Fruit fly (Drosophila melanogaster) whole organism, wandering third instar larva: ENCODE data around the gene CG42876.

Experiments
- CG9705 ChIP-seq: fragments of 200-800 bp; sonication (Bioruptor generic); optimal IDR thresholded peaks from 2 replicates; lab custom pipeline; 2018; ENCODE audit warnings: missing biosample characterization, mild to moderate bottlenecking, missing genetic modification characterization
- HLH106 ChIP-seq: fragments of 200-800 bp; optimal IDR thresholded peaks from 3 replicates; lab custom pipeline; 2019; ENCODE audit warnings: missing biosample characterization, mild to moderate bottlenecking, missing genetic modification characterization, moderate library complexity
- Hnf4 ChIP-seq: fragments of 200-800 bp; sonication (Bioruptor generic); optimal IDR thresholded peaks from 2 replicates; lab custom pipeline; 2016; ENCODE audit warnings: missing biosample characterization, mild to moderate bottlenecking, missing genetic modification characterization
- OdsH ChIP-seq: fragments of 200-800 bp; sonication (Bioruptor generic); optimal IDR thresholded peaks from 2 replicates; lab custom pipeline; 2016; ENCODE audit warnings: missing biosample characterization, mild to moderate bottlenecking, missing genetic modification characterization
- h ChIP-seq: fragments of 200-800 bp; sonication (Bioruptor generic); optimal IDR thresholded peaks from 3 replicates; lab custom pipeline; 2016; ENCODE audit warnings: missing biosample characterization, mild to moderate bottlenecking, missing genetic modification characterization
- pan ChIP-seq: fragments of >200 bp; optimal IDR thresholded peaks from 2 replicates; lab custom pipeline; 2017
- rgr ChIP-seq: fragments of 200-800 bp; sonication (Bioruptor generic); optimal IDR thresholded peaks from 3 replicates; lab custom pipeline; 2016; ENCODE audit warnings: missing biosample characterization, mild to moderate bottlenecking, missing genetic modification characterization
- tai ChIP-seq: sonication (Bioruptor generic); optimal IDR thresholded peaks from 2 replicates; lab custom pipeline; 2016; ENCODE audit warnings: missing biosample characterization, missing genetic modification characterization
- woc ChIP-seq: sonication (Bioruptor generic); optimal IDR thresholded peaks from 2 replicates; lab custom pipeline; 2016; ENCODE audit warnings: missing biosample characterization, mild to moderate bottlenecking, missing genetic modification characterization

The CG42876 gene

DNA sequence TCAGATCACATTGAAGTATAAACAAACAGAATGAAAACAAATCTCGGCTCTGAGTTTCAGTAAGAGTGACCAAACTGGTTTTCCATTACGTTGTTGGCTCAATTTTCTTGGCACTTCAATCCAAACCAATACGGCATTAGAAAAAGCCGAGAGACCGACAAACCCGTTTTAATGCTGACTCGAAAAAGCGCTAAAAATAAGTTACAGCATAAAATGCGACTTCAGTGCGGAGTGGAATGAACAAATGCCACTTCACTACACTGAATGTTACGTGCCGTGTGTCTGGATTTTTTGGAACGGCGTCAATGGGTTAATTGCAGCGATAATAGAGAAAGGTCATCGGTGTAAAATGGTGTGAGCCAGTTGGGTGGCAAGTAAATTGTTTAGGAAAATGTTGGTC is 51.3 kb downstream of the CG42876 start:
- TF ChIP-seq HLH106 (tag; lab: Kevin White, UChicago) = no peak
- no peak for TF ChIP-seq rgr (GFP tag; lab: Kevin White, UChicago)
- no peak for TF ChIP-seq tai (GFP tag; lab: Kevin White, UChicago)
- TF ChIP-seq CG9705 = no peak
- TF ChIP-seq h (GFP tag; lab: Kevin White, UChicago) = no peak
- no peak for TF ChIP-seq pan (lab: Kevin White, UChicago)
- TF ChIP-seq woc = no peak
- no peak for TF ChIP-seq OdsH (GFP tag; lab: Kevin White, UChicago)
- no peak for TF ChIP-seq Hnf4 (GFP tag; lab: Kevin White, UChicago)
- TF ChIP-seq, all 38 proteins: peak for 0
